Fruit fly (Drosophila melanogaster): ENCODE measurements around the gene FMRFaR.
A peak's percentile ranks its signal among the peaks of the same experiment; 100 is the strongest.

The FMRFaR gene

dm6 chr3L:3042150-3043049, 40.9 kb downstream of the FMRFaR start, which contains the start of gene Prx4 (continued):
- peak; percentile 60 for TF ChIP-seq E2f2 (GFP tag; IDR thresholded peaks at IDR 0.05)
- TF ChIP-seq Hmr (GFP tag; optimal IDR thresholded peaks at IDR 0.05), result peak; percentile 84
- 0 out of 2 replicates have a peak, but pooled peaks have one; percentile 49 for TF ChIP-seq CG4360 (GFP tag; IDR thresholded peaks at IDR 0.05)
- TF ChIP-seq MBD-R2 (GFP tag; IDR thresholded peaks at IDR 0.05), result peak; percentile 28; the same call in 1 of the 2 replicates
- no peak for TF ChIP-seq Sin3A (optimal IDR thresholded peaks at IDR 0.05)
- peak; percentile 26 for TF ChIP-seq CG13624 (GFP tag; optimal IDR thresholded peaks at IDR 0.05)
- TF ChIP-seq CHES-1-like (GFP tag; optimal IDR thresholded peaks at IDR 0.05), result no peak
- TF ChIP-seq ems (GFP tag; optimal IDR thresholded peaks at IDR 0.05), result peak; percentile 51
- peak; percentile 2 for TF ChIP-seq run (tag; optimal IDR thresholded peaks at IDR 0.05)
- peak; percentile 85 for TF ChIP-seq zfh1 (GFP tag; IDR thresholded peaks at IDR 0.05)
- no peak; the same call in 1 of the 2 replicates for TF ChIP-seq CG13287 (GFP tag; IDR thresholded peaks at IDR 0.05; ENCODE audit: partially characterized antibody)
- TF ChIP-seq CG16813 (GFP tag; IDR thresholded peaks at IDR 0.05; ENCODE audit: partially characterized antibody), result no peak
- TF ChIP-seq dmrt11E (tag; optimal IDR thresholded peaks at IDR 0.05), result peak; percentile 61
- 0 out of 3 replicates have a peak, but pooled peaks have one; percentile 9 for TF ChIP-seq CG6175 (GFP tag; IDR thresholded peaks at IDR 0.05)
- peak; percentile 50; the same call in 1 of the 3 replicates for TF ChIP-seq CG17361 (GFP tag; IDR thresholded peaks at IDR 0.05)
- TF ChIP-seq Abd-B (GFP tag; optimal IDR thresholded peaks at IDR 0.05), result peak; percentile 32
- no peak for TF ChIP-seq CG15479 (GFP tag; optimal IDR thresholded peaks at IDR 0.05)
- peak; percentile 16 for TF ChIP-seq HmgZ (tag; optimal IDR thresholded peaks at IDR 0.05)
- peak; percentile 65 for TF ChIP-seq ap (GFP tag; IDR thresholded peaks at IDR 0.05)
- no peak for TF ChIP-seq GATAe (GFP tag; conservative IDR thresholded peaks at IDR 0.05)
- peak; percentile 74 for TF ChIP-seq CG8388 (GFP tag; optimal IDR thresholded peaks at IDR 0.05)
- TF ChIP-seq pb (GFP tag; optimal IDR thresholded peaks at IDR 0.05), result no peak
- no peak for TF ChIP-seq Myb (GFP tag; optimal IDR thresholded peaks at IDR 0.05)
- no peak for TF ChIP-seq CG7745 (tag; optimal IDR thresholded peaks at IDR 0.05)
- TF ChIP-seq repo (GFP tag; optimal IDR thresholded peaks at IDR 0.05), result no peak
- TF ChIP-seq ATbp (GFP tag; optimal IDR thresholded peaks at IDR 0.05), result peak; percentile 74
- no peak for TF ChIP-seq cad (GFP tag; optimal IDR thresholded peaks at IDR 0.05)
- no peak for TF ChIP-seq CG31365 (tag; optimal IDR thresholded peaks at IDR 0.05)
- peak; percentile 63 for TF ChIP-seq D19A (tag; optimal IDR thresholded peaks at IDR 0.05)
- TF ChIP-seq CG18262 (tag; optimal IDR thresholded peaks at IDR 0.05), result peak; percentile 71
- peak; percentile 86 for TF ChIP-seq gem (tag; optimal IDR thresholded peaks at IDR 0.05)
- no peak for TF ChIP-seq CG3065 (GFP tag; optimal IDR thresholded peaks at IDR 0.05)
- TF ChIP-seq CG9932 (GFP tag; IDR thresholded peaks at IDR 0.05), result peak; percentile 74
- no peak for TF ChIP-seq h (optimal IDR thresholded peaks at IDR 0.05)
- TF ChIP-seq mam (GFP tag; optimal IDR thresholded peaks at IDR 0.05), result peak; percentile 61
- TF ChIP-seq CG30403 (GFP tag; optimal IDR thresholded peaks at IDR 0.05), result peak; percentile 76
- peak; percentile 73 for TF ChIP-seq lilli (GFP tag; optimal IDR thresholded peaks at IDR 0.05)
- peak; percentile 62 for TF ChIP-seq Taf1 (GFP tag; IDR thresholded peaks at IDR 0.05)
- TF ChIP-seq Asciz (GFP tag; optimal IDR thresholded peaks at IDR 0.05), result peak; percentile 69
- no peak for TF ChIP-seq CG30020 (tag; optimal IDR thresholded peaks at IDR 0.05)
- no peak for TF ChIP-seq Rx (GFP tag; IDR thresholded peaks at IDR 0.05)
- no peak for TF ChIP-seq CG11398 (GFP tag; optimal IDR thresholded peaks at IDR 0.05)
- peak; percentile 73 for TF ChIP-seq ranshi (GFP tag; IDR thresholded peaks at IDR 0.05)
- peak; percentile 62 for TF ChIP-seq CG32772 (GFP tag; IDR thresholded peaks at IDR 0.05)
- TF ChIP-seq CG6272 (GFP tag; IDR thresholded peaks at IDR 0.05), result no peak
- TF ChIP-seq jigr1 (GFP tag; IDR thresholded peaks at IDR 0.05), result 0 out of 3 replicates have a peak, but pooled peaks have one; percentile 22
- TF ChIP-seq CG7839 (tag; optimal IDR thresholded peaks at IDR 0.05), result peak; percentile 84
- TF ChIP-seq CG1792 (GFP tag; optimal IDR thresholded peaks at IDR 0.05), result no peak
- TF ChIP-seq CG13894 (tag; optimal IDR thresholded peaks at IDR 0.05), result no peak
- TF ChIP-seq HmgD (GFP tag; optimal IDR thresholded peaks at IDR 0.05), result no peak
